Comparison of ENCODE assay signal across 4 fruit fly cellular contexts in the genomic region with DNA sequence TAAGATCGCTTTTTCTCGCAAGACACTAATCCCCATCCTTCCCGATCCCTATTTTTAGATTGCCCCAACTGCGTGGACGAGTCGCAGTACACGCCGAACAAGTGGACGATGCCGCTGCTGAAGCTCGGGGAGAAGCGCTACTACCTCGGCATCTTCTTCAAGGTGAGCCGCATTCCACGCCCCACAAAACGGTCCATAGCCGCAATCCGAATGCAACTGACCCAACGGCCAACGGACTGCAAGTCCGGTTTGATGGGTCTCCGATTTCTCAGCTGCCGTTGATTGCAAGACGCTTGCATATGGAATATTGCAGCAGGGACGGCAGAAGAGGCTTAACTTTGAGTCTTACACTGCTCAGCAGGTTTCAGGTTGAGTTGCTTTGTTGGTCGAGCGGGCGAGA.
TF ChIP-seq lines count a peak whose summit lies in the region.

No protein-coding gene starts in this region.

- no peak for TF ChIP-seq CTCF in whole organism, embryonic (GFP tag; optimal IDR thresholded peaks at IDR 0.05; lab: Kevin White, UChicago)

TF ChIP-seq in whole organism, embryonic, 481 proteins besides CTCF, POLR2A, EP300 and RAD21 (continues in another document):
- no peak for TF ChIP-seq so (GFP tag; IDR thresholded peaks at IDR 0.05; lab: Robert Waterston, UW)
- TF ChIP-seq CG3281 (GFP tag; optimal IDR thresholded peaks at IDR 0.05; lab: Kevin White, UChicago): no peak
- no peak for TF ChIP-seq odd (GFP tag; optimal IDR thresholded peaks at IDR 0.05; lab: Kevin White, UChicago)
- no peak for TF ChIP-seq ham (GFP tag; IDR thresholded peaks at IDR 0.05; lab: Robert Waterston, UW)
- TF ChIP-seq CG16779 (GFP tag; IDR thresholded peaks at IDR 0.05; lab: Robert Waterston, UW): no peak
- no peak for TF ChIP-seq Oli (tag; optimal IDR thresholded peaks at IDR 0.05; lab: Kevin White, UChicago)
- no peak for TF ChIP-seq CG14667 (GFP tag; IDR thresholded peaks at IDR 0.05; lab: Robert Waterston, UW)
- TF ChIP-seq CrebB (tag; optimal IDR thresholded peaks at IDR 0.05; lab: Kevin White, UChicago): no peak
- 0 out of 3 replicates have a peak, but pooled peaks have one; percentile 10 for TF ChIP-seq CG14860 (GFP tag; IDR thresholded peaks at IDR 0.05; lab: Robert Waterston, UW; ENCODE audit: partially characterized antibody)
- TF ChIP-seq Hand (GFP tag; optimal IDR thresholded peaks at IDR 0.05; lab: Kevin White, UChicago): no peak
- TF ChIP-seq Drgx (GFP tag; IDR thresholded peaks at IDR 0.05; lab: Robert Waterston, UW): 0 out of 2 replicates have a peak, but pooled peaks have one; percentile 29
- TF ChIP-seq sim (GFP tag; IDR thresholded peaks at IDR 0.05; lab: Robert Waterston, UW): no peak
- no peak for TF ChIP-seq fru (optimal IDR thresholded peaks at IDR 0.05; lab: Kevin White, UChicago)
- TF ChIP-seq scrt (GFP tag; optimal IDR thresholded peaks at IDR 0.05; lab: Kevin White, UChicago): no peak
- TF ChIP-seq Doc2 (GFP tag; IDR thresholded peaks at IDR 0.05; lab: Robert Waterston, UW): no peak
- no peak for TF ChIP-seq tll (GFP tag; optimal IDR thresholded peaks at IDR 0.05; lab: Kevin White, UChicago)
- TF ChIP-seq Gug (GFP tag; IDR thresholded peaks at IDR 0.05; lab: Robert Waterston, UW): no peak
- no peak for TF ChIP-seq Scr (GFP tag; IDR thresholded peaks at IDR 0.05; lab: Robert Waterston, UW; ENCODE audit: partially characterized antibody)
- TF ChIP-seq CG12769 (tag; optimal IDR thresholded peaks at IDR 0.05; lab: Kevin White, UChicago): no peak
- TF ChIP-seq CG13624 (GFP tag; optimal IDR thresholded peaks at IDR 0.05; lab: Kevin White, UChicago): no peak
- 0 out of 2 replicates have a peak, but pooled peaks have one; percentile 21 for TF ChIP-seq ato (GFP tag; IDR thresholded peaks at IDR 0.05; lab: Robert Waterston, UW; ENCODE audit: partially characterized antibody)

TF ChIP-seq in whole organism, prepupa, 60 proteins besides CTCF, POLR2A, EP300 and RAD21:
- TF ChIP-seq Eip75B (GFP tag; optimal IDR thresholded peaks at IDR 0.05; lab: Kevin White, UChicago): peak; percentile 72
- TF ChIP-seq CG1621 (tag; optimal IDR thresholded peaks at IDR 0.05; lab: Kevin White, UChicago): peak; percentile 74
- peak; percentile 18 for TF ChIP-seq dsx (GFP tag; optimal IDR thresholded peaks at IDR 0.05; lab: Kevin White, UChicago; ENCODE audit: poor library complexity, severe bottlenecking)
- no peak for TF ChIP-seq CG8119 (GFP tag; IDR thresholded peaks at IDR 0.05; lab: Robert Waterston, UW)
- peak; percentile 13 for TF ChIP-seq svp (GFP tag; lab: Kevin White, UChicago)
- no peak for TF ChIP-seq CG10669 (GFP tag; optimal IDR thresholded peaks at IDR 0.05; lab: Kevin White, UChicago)
- TF ChIP-seq topi (GFP tag; optimal IDR thresholded peaks at IDR 0.05; lab: Kevin White, UChicago): no peak
- peak; percentile 1 for TF ChIP-seq CG32006 (GFP tag; optimal IDR thresholded peaks at IDR 0.05; lab: Kevin White, UChicago)
- TF ChIP-seq Eip78C (GFP tag; lab: Kevin White, UChicago): peak; percentile 25
- no peak for TF ChIP-seq Hr4 (GFP tag; optimal IDR thresholded peaks at IDR 0.05; lab: Kevin White, UChicago)

TF ChIP-seq in whole organism, pupa, 21 proteins besides CTCF, POLR2A, EP300 and RAD21:
- no peak for TF ChIP-seq CG8301 (tag; optimal IDR thresholded peaks at IDR 0.05; lab: Kevin White, UChicago)
- no peak for TF ChIP-seq CG10348 (GFP tag; IDR thresholded peaks at IDR 0.05; lab: Robert Waterston, UW)
- TF ChIP-seq Snoo (tag; optimal IDR thresholded peaks at IDR 0.05; lab: Kevin White, UChicago): no peak
- no peak for TF ChIP-seq CG34367 (tag; optimal IDR thresholded peaks at IDR 0.05; lab: Kevin White, UChicago)
- TF ChIP-seq CG13204 (GFP tag; optimal IDR thresholded peaks at IDR 0.05; lab: Kevin White, UChicago): peak; percentile 29
- TF ChIP-seq Pif1B (GFP tag; optimal IDR thresholded peaks at IDR 0.05; lab: Kevin White, UChicago): no peak
- peak; percentile 92 for TF ChIP-seq EcR (GFP tag; optimal IDR thresholded peaks at IDR 0.05; lab: Kevin White, UChicago)
TF ChIP-seq in whole organism, pupa: peak in this region for 2.

TF ChIP-seq in whole organism, wandering third instar larva, 38 proteins besides CTCF, POLR2A, EP300 and RAD21:
- TF ChIP-seq Dif (GFP tag; optimal IDR thresholded peaks at IDR 0.05; lab: Kevin White, UChicago; ENCODE audit: partially characterized antibody) (peak; percentile 31), Sp1 (GFP tag; optimal IDR thresholded peaks at IDR 0.05; lab: Kevin White, UChicago) (no peak)
